Worm (Caenorhabditis elegans) whole organism, L4 larva: Measurements from ENCODE around the gene mrps-17.

Experiments used
- F10B5.3 ChIP-seq: sonication (generic microtip); optimal IDR thresholded peaks from 2 replicates; lab custom pipeline; 2016; ENCODE audit warnings: mild to moderate bottlenecking, missing genetic modification characterization, missing compliant biosample characterization
- F37D6.2 ChIP-seq: sonication (generic microtip); optimal IDR thresholded peaks from 2 replicates; lab custom pipeline; 2016; ENCODE audit warnings: mild to moderate bottlenecking, missing genetic modification characterization, missing compliant biosample characterization
- F44E2.7 ChIP-seq: fragments of 200-800 bp; sonication (Bioruptor generic); IDR thresholded peaks from 2 replicates; pipeline ENCODE4 v2.1.2; 2022; ENCODE audit warnings: missing genetic modification characterization, missing compliant biosample characterization
- F49E8.2 ChIP-seq: sonication (generic microtip); optimal IDR thresholded peaks from 2 replicates; lab custom pipeline; 2016; ENCODE audit warnings: missing compliant biosample characterization, mild to moderate bottlenecking, missing genetic modification characterization, borderline replicate concordance
- R02D3.7 ChIP-seq: fragments of 150-350 bp; sonication (generic microtip); optimal IDR thresholded peaks from 3 replicates; lab custom pipeline; 2014; ENCODE audit warnings: missing biosample characterization, missing genetic modification characterization
- Y48G9A.11 ChIP-seq: fragments of 200-800 bp; sonication (Bioruptor generic); IDR thresholded peaks from 2 replicates; pipeline ENCODE4 v1.3.6; 2022; ENCODE audit warnings: missing genetic modification reagents, missing genetic modification characterization, missing compliant biosample characterization
- Y75B8A.6 ChIP-seq: fragments of 200-800 bp; sonication (Bioruptor generic); IDR thresholded peaks from 2 replicates; pipeline ENCODE4 v1.3.6; 2022; ENCODE audit warnings: missing genetic modification reagents, missing genetic modification characterization, missing compliant biosample characterization
- ZK337.2 ChIP-seq: fragments of 200-800 bp; sonication (Bioruptor generic); IDR thresholded peaks from 2 replicates; pipeline ENCODE4 v1.3.6; 2022; ENCODE audit warnings: missing genetic modification reagents, missing genetic modification characterization, missing compliant biosample characterization
- attf-4 ChIP-seq: sonication (generic microtip); optimal IDR thresholded peaks from 3 replicates; lab custom pipeline; 2017; ENCODE audit warnings: missing biosample characterization, missing genetic modification characterization
- ceh-28 ChIP-seq: fragments of 150-350 bp; optimal IDR thresholded peaks from 2 replicates; lab custom pipeline; 2014; ENCODE audit warnings: missing biosample characterization, missing genetic modification reagents, missing genetic modification characterization
- ceh-44 ChIP-seq: fragments of 200-800 bp; sonication (Bioruptor generic); IDR thresholded peaks from 2 replicates; pipeline ENCODE4 v1.3.6; 2022; ENCODE audit warnings: missing genetic modification reagents, missing genetic modification characterization, missing compliant biosample characterization
- ces-1 ChIP-seq: fragments of 150-350 bp; sonication (generic microtip); optimal IDR thresholded peaks from 4 replicates; lab custom pipeline; 2014; ENCODE audit warnings: missing biosample characterization, missing genetic modification reagents, missing genetic modification characterization
- daf-12 ChIP-seq: fragments of 150-350 bp; optimal IDR thresholded peaks from 2 replicates; lab custom pipeline; 2014; ENCODE audit warnings: missing biosample characterization, missing genetic modification reagents, missing genetic modification characterization
- daf-16 ChIP-seq, 3 experiments: sonication (generic microtip); optimal IDR thresholded peaks; 2 replicates each; lab custom pipeline; 2016 to 2017; ENCODE audit warnings: missing genetic modification characterization in 3 of 3, missing genetic modification reagents in 3 of 3, mild to moderate bottlenecking in 2 of 3, missing compliant biosample characterization in 2 of 3, missing biosample characterization in 1 of 3, moderate library complexity in 1 of 3
- daf-19 ChIP-seq: fragments of 200-800 bp; sonication (Bioruptor generic); conservative IDR thresholded peaks from 2 replicates; pipeline ENCODE4 v1.3.6; 2022; ENCODE audit warnings: missing genetic modification characterization, missing compliant biosample characterization
- daf-8 ChIP-seq: fragments of 200-800 bp; sonication (Bioruptor generic); IDR thresholded peaks from 2 replicates; pipeline ENCODE4 v1.3.6; 2022; ENCODE audit warnings: missing genetic modification characterization, missing compliant biosample characterization
- dmd-6 ChIP-seq: fragments of 200-800 bp; sonication (Bioruptor generic); IDR thresholded peaks from 2 replicates; pipeline ENCODE4 v1.3.6; 2022; ENCODE audit warnings: missing genetic modification reagents, missing genetic modification characterization, missing compliant biosample characterization
- dmd-9 ChIP-seq: fragments of 200-800 bp; sonication (Bioruptor generic); IDR thresholded peaks from 2 replicates; pipeline ENCODE4 v1.3.6; 2022; ENCODE audit warnings: missing genetic modification reagents, missing genetic modification characterization, missing compliant biosample characterization
- egl-27 ChIP-seq: sonication (generic microtip); optimal IDR thresholded peaks from 3 replicates; lab custom pipeline; 2017; ENCODE audit warnings: missing biosample characterization, missing genetic modification reagents, missing genetic modification characterization
- gei-8 ChIP-seq: fragments of 200-800 bp; sonication (Bioruptor generic); optimal IDR thresholded peaks from 2 replicates; lab custom pipeline; 2018; ENCODE audit warnings: mild to moderate bottlenecking, missing genetic modification characterization, missing compliant biosample characterization
- hlh-11 ChIP-seq: fragments of 200-800 bp; sonication (Bioruptor generic); optimal IDR thresholded peaks from 2 replicates; lab custom pipeline; 2018; ENCODE audit warnings: mild to moderate bottlenecking, missing genetic modification characterization, missing compliant biosample characterization
- lin-1 ChIP-seq: fragments of 200-800 bp; sonication (Bioruptor generic); IDR thresholded peaks from 2 replicates; pipeline ENCODE4 v1.3.6; 2022; ENCODE audit warnings: missing genetic modification reagents, missing genetic modification characterization, missing compliant biosample characterization
- lin-38 ChIP-seq: fragments of 200-800 bp; sonication (Bioruptor generic); IDR thresholded peaks from 2 replicates; pipeline ENCODE4 v1.3.6; 2022; ENCODE audit warnings: missing genetic modification reagents, missing genetic modification characterization, missing compliant biosample characterization
- lir-3 ChIP-seq: sonication (generic microtip); optimal IDR thresholded peaks from 2 replicates; lab custom pipeline; 2016; ENCODE audit warnings: mild to moderate bottlenecking, missing genetic modification characterization, missing compliant biosample characterization
- lsy-2 ChIP-seq, 2 experiments: fragments of 150-350 bp in 1 of 2; sonication (generic microtip) in 1 of 2; optimal IDR thresholded peaks; 2 replicates each; lab custom pipeline; 2014 to 2017; ENCODE audit warnings: missing biosample characterization in 2 of 2, missing genetic modification characterization in 2 of 2
- madf-5 ChIP-seq, 2 experiments: fragments of 200-800 bp; sonication (Bioruptor generic); IDR thresholded peaks; 2 replicates each; pipeline ENCODE4 v1.3.6; 2022; ENCODE audit warnings: missing compliant biosample characterization in 2 of 2, missing genetic modification characterization in 2 of 2
- mep-1 ChIP-seq: fragments of 150-350 bp; sonication (generic microtip); optimal IDR thresholded peaks from 3 replicates; lab custom pipeline; 2014; ENCODE audit warnings: missing biosample characterization, missing genetic modification characterization
- mxl-3 ChIP-seq: fragments of 200-800 bp; sonication (Bioruptor generic); optimal IDR thresholded peaks from 2 replicates; lab custom pipeline; 2018; ENCODE audit warnings: mild to moderate bottlenecking, missing genetic modification characterization, missing compliant biosample characterization
- nhr-102 ChIP-seq: sonication (generic microtip); optimal IDR thresholded peaks from 2 replicates; lab custom pipeline; 2016; ENCODE audit warnings: mild to moderate bottlenecking, missing genetic modification characterization, moderate library complexity, missing compliant biosample characterization
- nhr-28 ChIP-seq: fragments of 150-350 bp; optimal IDR thresholded peaks from 2 replicates; lab custom pipeline; 2014; ENCODE audit warnings: missing biosample characterization, missing genetic modification characterization
- nhr-48 ChIP-seq: sonication (generic microtip); optimal IDR thresholded peaks from 2 replicates; lab custom pipeline; 2016; ENCODE audit warnings: mild to moderate bottlenecking, missing genetic modification characterization, missing compliant biosample characterization
- nhr-77 ChIP-seq: fragments of 150-350 bp; optimal IDR thresholded peaks from 2 replicates; lab custom pipeline; 2014; ENCODE audit warnings: missing biosample characterization, missing genetic modification characterization
- pha-4 ChIP-seq, 2 experiments: fragments of 150-350 bp in 1 of 2; fragments of 200-800 bp in 1 of 2; sonication (Bioruptor generic) in 1 of 2; IDR thresholded peaks in 1 of 2; optimal IDR thresholded peaks in 1 of 2; 2 replicates each; pipeline versions ENCODE4 v1.3.6 to Lab custom; 2014 to 2022; ENCODE audit warnings: missing genetic modification characterization in 2 of 2, missing genetic modification reagents in 2 of 2, missing biosample characterization in 1 of 2, missing compliant biosample characterization in 1 of 2
- php-3 ChIP-seq: fragments of 200-800 bp; sonication (Bioruptor generic); IDR thresholded peaks from 2 replicates; pipeline ENCODE4 v1.3.6; 2022; ENCODE audit warnings: missing genetic modification reagents, missing genetic modification characterization, missing compliant biosample characterization
- pqm-1 ChIP-seq: sonication (generic microtip); optimal IDR thresholded peaks from 2 replicates; lab custom pipeline; 2017; ENCODE audit warnings: missing biosample characterization, missing genetic modification characterization
- saeg-2 ChIP-seq: fragments of 200-800 bp; sonication (Bioruptor generic); IDR thresholded peaks from 2 replicates; pipeline ENCODE4 v1.3.6; 2022; ENCODE audit warnings: missing genetic modification reagents, missing genetic modification characterization, missing compliant biosample characterization
- skn-1 ChIP-seq: fragments of 150-350 bp; optimal IDR thresholded peaks from 2 replicates; lab custom pipeline; 2014; ENCODE audit warnings: missing biosample characterization, missing genetic modification characterization
- snpc-1.2 ChIP-seq: fragments of 200-800 bp; sonication (Bioruptor generic); IDR thresholded peaks from 2 replicates; pipeline ENCODE4 v1.3.6; 2022; ENCODE audit warnings: missing genetic modification reagents, missing genetic modification characterization, missing compliant biosample characterization
- snpc-4 ChIP-seq: fragments of 150-350 bp; optimal IDR thresholded peaks from 2 replicates; lab custom pipeline; 2014; ENCODE audit warnings: missing biosample characterization, missing genetic modification characterization
- unc-39 ChIP-seq: sonication (generic microtip); optimal IDR thresholded peaks from 2 replicates; lab custom pipeline; 2017; ENCODE audit warnings: missing biosample characterization, missing genetic modification characterization
- vab-7 ChIP-seq: fragments of 200-800 bp; sonication (Bioruptor generic); IDR thresholded peaks from 2 replicates; pipeline ENCODE4 v1.3.6; 2022; ENCODE audit warnings: missing genetic modification reagents, missing genetic modification characterization, missing compliant biosample characterization
- zag-1 ChIP-seq: fragments of 150-350 bp; optimal IDR thresholded peaks from 2 replicates; lab custom pipeline; 2014; ENCODE audit warnings: missing biosample characterization, missing genetic modification characterization
- zfp-2 ChIP-seq: sonication (generic microtip); optimal IDR thresholded peaks from 2 replicates; lab custom pipeline; 2016; ENCODE audit warnings: mild to moderate bottlenecking, missing genetic modification characterization, missing compliant biosample characterization
- zfp-3 ChIP-seq: fragments of 200-800 bp; sonication (Bioruptor generic); conservative IDR thresholded peaks from 2 replicates; pipeline ENCODE4 v1.3.6; 2022; ENCODE audit warnings: missing genetic modification reagents, missing genetic modification characterization, missing compliant biosample characterization
- zip-11 ChIP-seq: fragments of 200-800 bp; sonication (Bioruptor generic); IDR thresholded peaks from 2 replicates; pipeline ENCODE4 v1.3.6; 2022; ENCODE audit warnings: missing genetic modification characterization, missing compliant biosample characterization
- zip-2 ChIP-seq: fragments of 150-350 bp; optimal IDR thresholded peaks from 2 replicates; lab custom pipeline; 2014; ENCODE audit warnings: missing biosample characterization, missing genetic modification characterization
- ztf-11 ChIP-seq: fragments of 150-350 bp; optimal IDR thresholded peaks from 2 replicates; lab custom pipeline; 2014; ENCODE audit warnings: missing biosample characterization, missing genetic modification characterization

The mrps-17 gene

DNA sequence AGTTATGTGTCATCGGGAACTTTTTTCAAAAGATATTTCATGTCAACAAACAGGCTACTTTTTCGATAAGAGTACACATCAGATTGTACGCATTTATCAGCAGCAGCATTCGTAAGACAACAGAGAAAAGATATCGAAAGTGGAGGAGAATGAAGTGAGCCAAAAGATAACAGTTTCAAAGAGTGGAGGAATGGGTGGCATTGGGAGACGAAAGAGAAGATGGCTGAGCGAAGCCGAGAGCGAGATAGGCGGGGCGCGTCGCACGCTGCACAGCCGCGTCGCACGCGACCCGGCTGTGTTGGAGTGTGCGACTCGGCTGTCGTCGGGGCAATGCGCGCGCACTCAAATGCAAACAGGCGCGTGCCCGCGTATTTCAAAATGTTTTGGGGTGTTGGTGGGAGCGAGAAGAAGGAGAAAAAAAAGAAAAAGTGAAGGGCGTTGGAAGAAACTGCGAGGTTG is 32.5 kb upstream of the mrps-17 start (continued):
- TF ChIP-seq mep-1 (tag; lab: Kevin White, UChicago) (peak; percentile 91), nhr-28 (tag; lab: Kevin White, UChicago) (peak; percentile 91), madf-5 (GFP tag; IDR thresholded peaks at IDR 0.05; lab: Robert Waterston, UW) (no peak), R02D3.7 (no peak), F37D6.2 (tag; lab: Kevin White, UChicago) (peak; percentile 47), dmd-9 (GFP tag; lab: Robert Waterston, UW) (no peak), dmd-6 (GFP tag; lab: Robert Waterston, UW) (peak; percentile 95), php-3 (GFP tag; lab: Robert Waterston, UW) (peak; percentile 88), daf-12 (no peak), lin-1 (GFP tag; lab: Robert Waterston, UW) (peak; percentile 92), F10B5.3 (tag; lab: Kevin White, UChicago) (peak; percentile 73), ces-1 (GFP tag; lab: Kevin White, UChicago) (no peak), egl-27 (tag; lab: Kevin White, UChicago) (no peak), snpc-1.2 (GFP tag; lab: Robert Waterston, UW) (peak; percentile 77), lin-38 (GFP tag; lab: Robert Waterston, UW) (peak; percentile 84), F44E2.7 (GFP tag; lab: Robert Waterston, UW) (peak; percentile 83; the same call in 1 of the 2 replicates), ceh-28 (tag; lab: Kevin White, UChicago) (no peak), pha-4 (GFP tag; IDR thresholded peaks at IDR 0.05; lab: Robert Waterston, UW) (no peak; the same call in none of the 2 replicates), pha-4 (tag; optimal IDR thresholded peaks at IDR 0.05; lab: Kevin White, UChicago) (peak; percentile 84), vab-7 (peak; percentile 68), nhr-77 (tag; lab: Kevin White, UChicago) (peak; percentile 85), gei-8 (peak; percentile 86), F49E8.2 (no peak), ZK337.2 (GFP tag; lab: Robert Waterston, UW) (no peak), pqm-1 (peak; percentile 96), ceh-44 (GFP tag; lab: Robert Waterston, UW) (no peak)

DNA sequence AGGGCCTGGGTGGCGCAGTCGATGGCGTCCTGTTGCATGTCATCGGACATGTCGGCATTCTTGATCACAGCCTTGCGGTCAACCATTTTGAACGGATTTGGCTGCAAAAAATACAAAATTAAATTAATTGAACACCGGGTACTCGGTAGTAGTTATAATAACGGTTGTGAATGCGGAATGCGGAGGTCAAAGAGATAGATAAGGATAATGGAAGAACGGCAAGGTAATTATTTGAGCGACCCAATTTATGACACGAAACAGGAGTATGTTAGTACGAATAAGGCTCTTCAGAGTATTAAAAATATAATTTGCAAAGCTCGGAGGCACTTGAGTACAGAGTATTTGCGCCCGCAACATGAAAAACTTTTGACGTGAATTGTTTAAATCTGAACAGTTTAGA is 32.1 kb upstream of the mrps-17 start, which contains the start of gene dlc-1:
Gene dlc-1, minus strand, starts transcription at position 101 of the 400 bp plus-strand sequence.
- no peak for TF ChIP-seq ztf-11
- TF ChIP-seq zfp-3 (GFP tag; lab: Robert Waterston, UW): 0 out of 2 replicates have a peak, but pooled peaks have one; percentile 2

DNA sequence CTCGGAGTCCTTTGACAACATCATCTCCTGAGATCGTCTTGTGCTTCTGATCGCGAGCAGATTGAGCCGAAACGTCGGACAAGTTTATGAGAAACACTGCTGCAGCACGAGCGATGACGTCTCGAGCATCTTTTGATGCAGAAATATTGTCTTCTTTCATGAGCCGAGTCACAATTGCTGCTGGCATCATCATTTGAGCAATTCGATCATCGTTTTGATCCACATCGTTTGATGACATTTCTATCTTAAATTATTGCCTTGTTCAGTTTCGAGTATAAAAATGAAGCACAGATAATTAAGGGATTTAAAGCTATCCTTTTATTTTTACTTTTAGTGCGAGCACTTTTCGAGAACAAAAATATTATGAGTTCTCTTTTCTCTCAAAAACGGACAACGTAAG is 31.0 kb upstream of the mrps-17 start, which contains the start of gene T26A5.8:
Gene T26A5.8, minus strand, starts transcription at position 247 of the 400 bp plus-strand sequence.
- peak in 1 of 2 experiments; percentile 53 for TF ChIP-seq lsy-2 (tag; optimal IDR thresholded peaks at IDR 0.05; lab: Kevin White, UChicago)
- no peak for TF ChIP-seq snpc-4
- TF ChIP-seq attf-4: no peak
- no peak for TF ChIP-seq lir-3
- no peak for TF ChIP-seq ztf-11
- no peak for TF ChIP-seq zfp-2
- TF ChIP-seq pha-4 (GFP tag; IDR thresholded peaks at IDR 0.05; lab: Robert Waterston, UW): peak; percentile 52; the same call in 1 of the 2 replicates
- TF ChIP-seq pha-4 (tag; optimal IDR thresholded peaks at IDR 0.05; lab: Kevin White, UChicago): no peak
- 0 out of 2 replicates have a peak, but pooled peaks have one; percentile 7 for TF ChIP-seq lin-1 (GFP tag; lab: Robert Waterston, UW)
- no peak for TF ChIP-seq skn-1 (tag; lab: Kevin White, UChicago)
- TF ChIP-seq hlh-11 (tag; lab: Kevin White, UChicago): no peak
- TF ChIP-seq nhr-48: no peak
- TF ChIP-seq Y48G9A.11 (GFP tag; lab: Robert Waterston, UW): peak; percentile 62
- no peak for TF ChIP-seq unc-39 (tag; lab: Kevin White, UChicago)
- TF ChIP-seq zip-2 (tag; lab: Kevin White, UChicago): no peak
- peak; percentile 61 for TF ChIP-seq nhr-102
- TF ChIP-seq snpc-1.2 (GFP tag; lab: Robert Waterston, UW): 0 out of 2 replicates have a peak, but pooled peaks have one; percentile 28
- TF ChIP-seq zag-1 (tag; lab: Kevin White, UChicago): no peak
- no peak for TF ChIP-seq saeg-2 (GFP tag; lab: Robert Waterston, UW)
- no peak for TF ChIP-seq daf-8 (GFP tag; lab: Robert Waterston, UW)
- no peak for TF ChIP-seq zip-11 (GFP tag; lab: Robert Waterston, UW)
- TF ChIP-seq Y75B8A.6 (GFP tag; lab: Robert Waterston, UW): peak; percentile 72; the same call in 1 of the 2 replicates
- TF ChIP-seq mep-1 (tag; lab: Kevin White, UChicago): peak; percentile 61
- TF ChIP-seq daf-16 (GFP tag; optimal IDR thresholded peaks at IDR 0.05; lab: Kevin White, UChicago): peak in 1 of 2 experiments; percentile 13
- peak; percentile 28 for TF ChIP-seq daf-16 (tag; optimal IDR thresholded peaks at IDR 0.05; lab: Kevin White, UChicago)
- TF ChIP-seq F10B5.3 (tag; lab: Kevin White, UChicago): no peak
- TF ChIP-seq mxl-3: no peak
- no peak for TF ChIP-seq daf-19 (GFP tag; lab: Robert Waterston, UW)
- TF ChIP-seq egl-27 (tag; lab: Kevin White, UChicago): no peak
